Worm (Caenorhabditis elegans) whole organism, L2 larva: Measurements from ENCODE around the gene skr-4.
A peak's percentile ranks its signal among the peaks of the same experiment; 100 is the strongest.
"Not testable (repeated sequence)": the region's sequence is repeated elsewhere in the genome, so short reads cannot be mapped to it uniquely, and the experiment has no call there.

ENCODE experiments used
- C34F6.9 ChIP-seq: fragments of 150-350 bp; optimal IDR thresholded peaks from 2 replicates; lab custom pipeline; 2014; ENCODE audit warnings: missing biosample characterization, missing genetic modification characterization
- R02D3.7 ChIP-seq: fragments of 150-350 bp; optimal IDR thresholded peaks from 2 replicates; lab custom pipeline; 2014; ENCODE audit warnings: missing biosample characterization, missing genetic modification characterization
- Y55F3AM.14 ChIP-seq: fragments of 200-800 bp; sonication (Bioruptor generic); optimal IDR thresholded peaks from 2 replicates; lab custom pipeline; 2018; ENCODE audit warnings: mild to moderate bottlenecking, missing genetic modification characterization, missing compliant biosample characterization
- ZK546.5 ChIP-seq: sonication (generic microtip); optimal IDR thresholded peaks from 2 replicates; lab custom pipeline; 2017; ENCODE audit warnings: missing biosample characterization, missing genetic modification characterization
- alr-1 ChIP-seq: fragments of 150-350 bp; optimal IDR thresholded peaks from 2 replicates; lab custom pipeline; 2014; ENCODE audit warnings: missing biosample characterization, missing genetic modification characterization
- aly-2 ChIP-seq: fragments of 150-350 bp; optimal IDR thresholded peaks from 2 replicates; lab custom pipeline; 2014; ENCODE audit warnings: missing biosample characterization, missing genetic modification characterization
- ama-1 ChIP-seq: fragments of 150-350 bp; optimal IDR thresholded peaks from 2 replicates; lab custom pipeline; 2018; ENCODE audit warnings: inconsistent platforms
- blmp-1 ChIP-seq: sonication (generic microtip); optimal IDR thresholded peaks from 2 replicates; lab custom pipeline; 2017; ENCODE audit warnings: missing genetic modification characterization, mild to moderate bottlenecking, missing compliant biosample characterization, antibody characterized with exemption, moderate library complexity; ENCODE audit not compliant: insufficient read depth
- crh-2 ChIP-seq: sonication (generic microtip); optimal IDR thresholded peaks from 2 replicates; lab custom pipeline; 2017; ENCODE audit warnings: missing biosample characterization, missing genetic modification characterization
- dmd-4 ChIP-seq: sonication (generic microtip); optimal IDR thresholded peaks from 2 replicates; lab custom pipeline; 2017; ENCODE audit warnings: missing biosample characterization, missing genetic modification characterization
- egl-27 ChIP-seq: sonication (generic microtip); optimal IDR thresholded peaks from 3 replicates; lab custom pipeline; 2017; ENCODE audit warnings: missing biosample characterization, missing genetic modification reagents, missing genetic modification characterization
- elt-1 ChIP-seq: fragments of 150-350 bp; optimal IDR thresholded peaks from 2 replicates; lab custom pipeline; 2014; ENCODE audit warnings: missing biosample characterization, missing genetic modification characterization
- gmeb-1 ChIP-seq: fragments of 150-350 bp; optimal IDR thresholded peaks from 2 replicates; lab custom pipeline; 2014; ENCODE audit warnings: missing biosample characterization, missing genetic modification characterization
- lin-11 ChIP-seq: fragments of 150-350 bp; sonication (generic microtip); optimal IDR thresholded peaks from 2 replicates; lab custom pipeline; 2014; ENCODE audit warnings: missing biosample characterization, missing genetic modification characterization, inconsistent platforms, mixed read lengths
- lsy-2 ChIP-seq, 2 experiments: fragments of 150-350 bp in 1 of 2; sonication (generic microtip) in 1 of 2; optimal IDR thresholded peaks; 2 replicates each; lab custom pipeline; 2014 to 2017; ENCODE audit warnings: missing biosample characterization in 2 of 2, missing genetic modification characterization in 2 of 2
- mab-5 ChIP-seq: fragments of 150-350 bp; optimal IDR thresholded peaks from 2 replicates; lab custom pipeline; 2014; ENCODE audit warnings: missing biosample characterization, missing genetic modification characterization
- mbf-1 ChIP-seq: sonication (generic microtip); optimal IDR thresholded peaks from 2 replicates; lab custom pipeline; 2017; ENCODE audit warnings: missing biosample characterization, missing genetic modification characterization
- mdl-1 ChIP-seq, 2 experiments: fragments of 150-350 bp in 1 of 2; sonication (generic microtip) in 1 of 2; optimal IDR thresholded peaks; 2 replicates each; lab custom pipeline; 2017; ENCODE audit warnings: missing biosample characterization in 2 of 2, missing genetic modification characterization in 2 of 2
- nhr-10 ChIP-seq: sonication (generic microtip); optimal IDR thresholded peaks from 2 replicates; lab custom pipeline; 2017; ENCODE audit warnings: missing biosample characterization, missing genetic modification characterization
- nhr-12 ChIP-seq: fragments of 150-350 bp; optimal IDR thresholded peaks from 2 replicates; lab custom pipeline; 2014; ENCODE audit warnings: missing biosample characterization, missing genetic modification characterization
- nhr-21 ChIP-seq: fragments of 150-350 bp; optimal IDR thresholded peaks from 2 replicates; lab custom pipeline; 2014; ENCODE audit warnings: missing biosample characterization, missing genetic modification characterization
- nhr-23 ChIP-seq: fragments of 150-350 bp; optimal IDR thresholded peaks from 2 replicates; lab custom pipeline; 2014; ENCODE audit warnings: missing biosample characterization, missing genetic modification reagents, missing genetic modification characterization
- nhr-25 ChIP-seq: fragments of 150-350 bp; sonication (generic microtip); optimal IDR thresholded peaks from 3 replicates; lab custom pipeline; 2014; ENCODE audit warnings: missing biosample characterization, missing genetic modification characterization
- nhr-6 ChIP-seq: fragments of 150-350 bp; optimal IDR thresholded peaks from 2 replicates; lab custom pipeline; 2014; ENCODE audit warnings: missing biosample characterization, missing genetic modification characterization
- peb-1 ChIP-seq: fragments of 150-350 bp; optimal IDR thresholded peaks from 2 replicates; lab custom pipeline; 2014; ENCODE audit warnings: missing biosample characterization, missing genetic modification characterization
- sem-4 ChIP-seq: fragments of 150-350 bp; optimal IDR thresholded peaks from 2 replicates; lab custom pipeline; 2014; ENCODE audit warnings: missing biosample characterization, missing genetic modification reagents, missing genetic modification characterization
- skn-1 ChIP-seq: sonication (generic microtip); optimal IDR thresholded peaks from 2 replicates; lab custom pipeline; 2017; ENCODE audit warnings: missing biosample characterization, missing genetic modification characterization
- snpc-4 ChIP-seq: fragments of 150-350 bp; optimal IDR thresholded peaks from 2 replicates; lab custom pipeline; 2014; ENCODE audit warnings: missing biosample characterization, missing genetic modification characterization
- unc-39 ChIP-seq: fragments of 150-350 bp; optimal IDR thresholded peaks from 2 replicates; lab custom pipeline; 2014; ENCODE audit warnings: missing biosample characterization, missing genetic modification characterization
- unc-55 ChIP-seq: fragments of 150-350 bp; sonication (generic microtip); optimal IDR thresholded peaks from 3 replicates; lab custom pipeline; 2014; ENCODE audit warnings: missing biosample characterization, missing genetic modification reagents, missing genetic modification characterization
- unc-62 ChIP-seq: fragments of 150-350 bp; optimal IDR thresholded peaks from 2 replicates; lab custom pipeline; 2014; ENCODE audit warnings: missing biosample characterization, missing genetic modification reagents, missing genetic modification characterization
- zag-1 ChIP-seq: fragments of 150-350 bp; optimal IDR thresholded peaks from 2 replicates; lab custom pipeline; 2014; ENCODE audit warnings: missing biosample characterization, missing genetic modification characterization
- ztf-11 ChIP-seq: sonication (generic microtip); optimal IDR thresholded peaks from 2 replicates; lab custom pipeline; 2017; ENCODE audit warnings: missing biosample characterization, missing genetic modification characterization

The skr-4 gene

ce11 chrV:19936945-19937344 lies 12.9 kb downstream of the skr-4 start:
- no peak for TF ChIP-seq dmd-4
- TF ChIP-seq alr-1 = no peak
- no peak for TF ChIP-seq ama-1 (lab: Kevin White, UChicago)

DNA sequence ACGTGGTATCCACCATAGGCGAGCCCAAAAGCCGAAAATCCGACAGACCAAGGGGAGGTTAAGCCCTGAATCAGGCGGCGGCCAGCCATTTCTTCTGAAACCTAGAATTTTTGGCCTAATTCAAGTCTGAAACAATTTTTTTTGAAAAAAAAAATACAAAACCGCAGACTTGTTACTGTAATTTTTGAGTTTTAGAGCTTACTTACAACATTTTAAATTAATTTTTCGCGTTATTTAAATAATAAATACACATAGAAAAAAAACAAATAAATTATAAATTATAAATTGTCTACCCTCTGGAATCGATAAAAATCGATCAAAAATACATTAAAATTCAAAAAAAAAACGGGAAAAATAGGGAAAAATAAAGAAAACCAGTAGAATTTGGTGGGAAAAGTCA lies 22.5 kb downstream of the skr-4 start, which contains the start of gene dhs-24:
dhs-24 (minus strand) TSS at position 101 of the 400 bp plus-strand sequence.
- no peak for TF ChIP-seq ama-1 (lab: Kevin White, UChicago)
- no peak for TF ChIP-seq R02D3.7 (tag; lab: Kevin White, UChicago)
- TF ChIP-seq crh-2 = no peak

DNA sequence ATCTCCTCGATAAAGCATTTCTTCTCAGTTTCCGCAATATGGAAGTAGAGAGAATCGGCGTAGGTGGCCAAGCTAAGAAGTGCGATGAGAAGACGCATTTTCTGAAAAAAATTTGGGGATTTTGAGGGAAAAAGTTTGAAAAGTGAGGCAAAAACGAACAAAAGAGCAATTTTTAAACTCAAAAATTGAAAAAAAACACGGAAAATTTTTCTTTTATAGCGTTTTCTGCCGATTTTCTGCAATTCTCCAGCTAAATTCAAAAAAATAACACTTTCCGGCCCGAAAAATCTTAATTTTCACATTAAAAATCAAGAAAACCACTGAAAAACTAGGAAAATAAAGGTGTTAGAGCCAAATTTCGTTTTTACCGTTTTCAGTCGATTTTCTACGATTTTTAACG lies 25.0 kb downstream of the skr-4 start, which contains the start of gene tmed-4:
tmed-4 (minus strand) TSS at position 101 of the 400 bp plus-strand sequence.
- not testable (repeated sequence) for TF ChIP-seq elt-1 (tag; lab: Kevin White, UChicago); mab-5 (tag; lab: Kevin White, UChicago); dmd-4

DNA sequence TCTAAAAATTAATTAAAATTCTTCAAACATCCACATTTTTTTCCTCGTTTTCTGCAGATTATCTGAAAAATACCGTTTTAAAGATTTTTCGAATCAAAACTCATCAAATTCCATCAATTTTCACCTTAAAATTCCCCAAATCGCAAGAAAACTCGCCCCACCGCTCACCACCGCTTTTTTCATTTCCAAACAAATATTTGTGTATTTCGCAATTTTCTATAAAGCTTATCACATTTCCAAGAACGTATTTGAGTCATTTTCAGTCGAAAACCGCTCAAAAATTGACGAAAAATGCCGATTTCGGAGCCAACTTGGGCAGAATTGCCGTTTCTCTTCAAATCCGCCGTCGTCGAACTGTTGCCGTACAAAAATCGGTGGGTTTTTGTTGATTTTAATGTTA lies 25.7 kb downstream of the skr-4 start, which contains the start of gene Y60A3A.8:
Y60A3A.8 (plus strand) TSS at position 258 of the 400 bp plus-strand sequence.
- not testable (repeated sequence) for TF ChIP-seq alr-1; mbf-1; sem-4 (tag; lab: Kevin White, UChicago)

DNA sequence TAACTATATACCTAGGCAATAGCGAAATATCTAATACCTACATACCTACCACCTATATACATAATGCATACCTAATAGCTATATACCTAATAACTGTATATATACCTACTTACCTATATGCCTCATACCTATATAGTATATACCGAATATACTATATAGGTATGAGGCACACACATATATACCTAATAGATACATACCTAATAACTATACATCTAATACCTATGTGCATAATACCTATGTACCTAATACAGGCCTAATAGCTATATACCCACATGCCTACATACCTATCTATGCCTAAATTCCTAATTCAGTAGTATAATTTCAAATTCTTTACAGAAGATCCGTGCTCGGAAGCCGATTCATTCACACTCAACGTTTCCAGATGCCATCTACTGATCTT lies 30.5 kb downstream of the skr-4 start:
- TF ChIP-seq unc-62 (GFP tag; lab: Kevin White, UChicago) (no peak), nhr-6 (tag; lab: Kevin White, UChicago) (no peak), dmd-4 (no peak), aly-2 (tag; lab: Kevin White, UChicago) (no peak), ZK546.5 (no peak), unc-55 (GFP tag; lab: Kevin White, UChicago) (no peak), unc-39 (no peak), crh-2 (no peak), nhr-25 (no peak), ama-1 (lab: Kevin White, UChicago) (no peak), skn-1 (tag; lab: Kevin White, UChicago) (no peak), mab-5 (tag; lab: Kevin White, UChicago) (no peak), mdl-1 (tag; optimal IDR thresholded peaks at IDR 0.05; lab: Kevin White, UChicago) (no peak), nhr-12 (tag; lab: Kevin White, UChicago) (no peak), gmeb-1 (tag; lab: Kevin White, UChicago) (no peak)

DNA sequence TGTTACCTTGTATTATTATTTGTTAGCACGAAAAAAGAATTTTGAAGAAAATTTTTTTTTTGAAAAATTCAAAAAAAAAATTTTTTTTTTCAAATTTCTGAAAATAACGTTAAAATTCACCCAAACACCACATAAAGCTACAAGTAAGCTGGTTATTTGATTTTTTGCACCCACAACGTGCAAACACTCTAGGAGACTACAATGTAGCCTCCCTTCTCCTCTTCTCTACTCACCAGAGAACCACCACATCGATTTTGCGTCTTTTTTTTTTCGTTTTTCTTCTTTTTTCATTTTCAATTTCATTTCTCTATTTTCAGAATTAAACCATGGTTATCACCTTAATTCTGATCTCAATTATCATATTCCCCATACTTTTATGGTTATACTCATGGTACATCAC lies 31.1 kb downstream of the skr-4 start, which contains the start of gene abhd-3.1:
abhd-3.1 (plus strand) TSS at position 318 of the 400 bp plus-strand sequence.
- TF ChIP-seq egl-27 (tag; lab: Kevin White, UChicago) (no peak), unc-55 (GFP tag; lab: Kevin White, UChicago) (peak; percentile 28), sem-4 (tag; lab: Kevin White, UChicago) (no peak)

DNA sequence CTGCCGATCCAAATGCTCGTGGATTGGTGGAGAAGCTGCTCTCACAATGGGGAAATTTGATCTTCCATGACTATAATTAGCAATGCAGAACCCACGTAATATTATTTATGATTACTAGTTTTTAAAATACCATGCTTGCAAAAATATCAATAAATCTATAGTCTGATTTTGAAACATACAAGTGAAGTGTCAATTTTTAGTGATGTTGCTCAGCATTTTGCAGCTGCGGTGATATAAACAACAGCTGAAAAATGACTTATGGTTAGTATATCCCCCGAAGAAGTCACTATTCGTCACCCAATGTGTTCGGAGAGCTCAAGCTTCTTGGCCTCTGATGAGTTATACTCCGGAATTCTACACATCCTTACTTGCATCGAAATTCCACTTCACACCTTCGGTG lies 34.7 kb downstream of the skr-4 start, which contains the start of gene srh-172:
srh-172 (plus strand) TSS at position 301 of the 400 bp plus-strand sequence.
- TF ChIP-seq lin-11 (tag; lab: Kevin White, UChicago) = no peak
- no peak for TF ChIP-seq Y55F3AM.14
- TF ChIP-seq ztf-11 (tag; lab: Kevin White, UChicago) = no peak
- TF ChIP-seq nhr-10 = no peak
- TF ChIP-seq mbf-1 = no peak
- TF ChIP-seq blmp-1 (tag; lab: Kevin White, UChicago) = no peak
- no peak for TF ChIP-seq nhr-21
- TF ChIP-seq dmd-4 = no peak
- no peak for TF ChIP-seq snpc-4 (tag; lab: Kevin White, UChicago)
- no peak for TF ChIP-seq nhr-6 (tag; lab: Kevin White, UChicago)
- TF ChIP-seq sem-4 (tag; lab: Kevin White, UChicago) = no peak
- TF ChIP-seq zag-1 (tag; lab: Kevin White, UChicago) = no peak
- no peak for TF ChIP-seq lsy-2 (tag; optimal IDR thresholded peaks at IDR 0.05; lab: Kevin White, UChicago)
- TF ChIP-seq unc-55 (GFP tag; lab: Kevin White, UChicago) = no peak
- TF ChIP-seq R02D3.7 (tag; lab: Kevin White, UChicago) = no peak
- TF ChIP-seq C34F6.9 = no peak
- TF ChIP-seq peb-1 (tag; lab: Kevin White, UChicago) = no peak
- TF ChIP-seq nhr-23 (tag; lab: Kevin White, UChicago) = no peak
